Fruit fly (Drosophila melanogaster) whole organism, embryonic: ENCODE results near the gene CG31805.

Source experiments
- ATbp ChIP-seq: fragments of 200-800 bp; sonication (Bioruptor generic); optimal IDR thresholded peaks from 2 replicates; lab custom pipeline; 2017; ENCODE audit warnings: missing biosample characterization, mild to moderate bottlenecking, missing genetic modification characterization, missing genetic modification reagents
- CG10274 ChIP-seq: fragments of 200-800 bp; sonication (Bioruptor generic); optimal IDR thresholded peaks from 3 replicates; lab custom pipeline; 2017; ENCODE audit warnings: missing biosample characterization, mild to moderate bottlenecking, missing genetic modification characterization
- CG10543 ChIP-seq: fragments of 200-800 bp; sonication (Bioruptor generic); optimal IDR thresholded peaks from 3 replicates; lab custom pipeline; 2017; ENCODE audit warnings: missing biosample characterization, mild to moderate bottlenecking, missing genetic modification characterization, moderate library complexity
- CG10565 ChIP-seq: fragments of 200-800 bp; sonication (Bioruptor generic); optimal IDR thresholded peaks from 3 replicates; lab custom pipeline; 2016; ENCODE audit warnings: missing biosample characterization, mild to moderate bottlenecking, missing genetic modification characterization
- CG11560 ChIP-seq: fragments of 200-800 bp; sonication (Bioruptor generic); IDR thresholded peaks from 3 replicates; pipeline ENCODE4 v1.3.6; 2022; ENCODE audit warnings: missing biosample characterization, missing genetic modification characterization
- CG11723 ChIP-seq: fragments of 200-800 bp; sonication (Bioruptor generic); optimal IDR thresholded peaks from 2 replicates; lab custom pipeline; 2017; ENCODE audit warnings: missing biosample characterization, mild to moderate bottlenecking, missing genetic modification characterization
- CG15269 ChIP-seq: fragments of 200-800 bp; sonication (Bioruptor generic); optimal IDR thresholded peaks from 2 replicates; lab custom pipeline; 2018; ENCODE audit warnings: missing biosample characterization, mild to moderate bottlenecking, missing genetic modification characterization, moderate library complexity
- CG15601 ChIP-seq: fragments of 200-800 bp; sonication (Bioruptor generic); optimal IDR thresholded peaks from 3 replicates; lab custom pipeline; 2019; ENCODE audit warnings: missing biosample characterization, mild to moderate bottlenecking, missing genetic modification characterization, moderate library complexity
- CG17359 ChIP-seq: fragments of 200-800 bp; sonication (Bioruptor generic); optimal IDR thresholded peaks from 3 replicates; lab custom pipeline; 2018; ENCODE audit warnings: missing biosample characterization, mild to moderate bottlenecking, missing genetic modification characterization, moderate library complexity
- CG18262 ChIP-seq: fragments of 200-800 bp; optimal IDR thresholded peaks from 3 replicates; lab custom pipeline; 2019; ENCODE audit warnings: missing biosample characterization, mild to moderate bottlenecking, missing genetic modification characterization, moderate library complexity
- CG1832 ChIP-seq: fragments of 200-800 bp; sonication (Bioruptor generic); optimal IDR thresholded peaks from 2 replicates; lab custom pipeline; 2017; ENCODE audit warnings: missing biosample characterization, mild to moderate bottlenecking, missing genetic modification characterization, inconsistent platforms
- CG2889 ChIP-seq: fragments of 200-800 bp; sonication (Bioruptor generic); IDR thresholded peaks from 3 replicates; pipeline ENCODE4 v1.3.6; 2022; ENCODE audit warnings: missing biosample characterization, missing genetic modification characterization
- CG31441 ChIP-seq: fragments of 200-800 bp; sonication (Bioruptor generic); IDR thresholded peaks from 2 replicates; pipeline ENCODE4 v1.3.6; 2022; ENCODE audit warnings: missing biosample characterization, missing genetic modification characterization
- CG33213 ChIP-seq: fragments of 200-800 bp; sonication (Bioruptor generic); optimal IDR thresholded peaks from 3 replicates; lab custom pipeline; 2016; ENCODE audit warnings: missing biosample characterization, missing genetic modification characterization
- CG3847 ChIP-seq: fragments of 200-800 bp; sonication (Bioruptor generic); IDR thresholded peaks from 2 replicates; pipeline ENCODE4 v1.3.6; 2022; ENCODE audit warnings: missing biosample characterization, missing genetic modification characterization
- CG5180 ChIP-seq: fragments of 200-800 bp; sonication (Bioruptor generic); optimal IDR thresholded peaks from 3 replicates; lab custom pipeline; 2017; ENCODE audit warnings: missing biosample characterization, missing genetic modification characterization, mild to moderate bottlenecking, moderate library complexity, missing genetic modification reagents
- CG5245 ChIP-seq: fragments of 200-800 bp; sonication (Bioruptor generic); optimal IDR thresholded peaks from 3 replicates; lab custom pipeline; 2016; ENCODE audit warnings: missing biosample characterization, missing genetic modification characterization
- CG6854 ChIP-seq: fragments of 200-800 bp; sonication (Bioruptor generic); optimal IDR thresholded peaks from 3 replicates; lab custom pipeline; 2017; ENCODE audit warnings: missing biosample characterization, mild to moderate bottlenecking, missing genetic modification characterization
- CG7357 ChIP-seq: fragments of 200-800 bp; sonication (Bioruptor generic); IDR thresholded peaks from 3 replicates; pipeline ENCODE4 v1.3.6; 2022; ENCODE audit warnings: missing biosample characterization, missing genetic modification characterization
- CG7839 ChIP-seq: fragments of 200-800 bp; sonication (Bioruptor generic); optimal IDR thresholded peaks from 3 replicates; lab custom pipeline; 2018; ENCODE audit warnings: missing biosample characterization, mild to moderate bottlenecking, missing genetic modification characterization, moderate library complexity
- CG8281 ChIP-seq: fragments of 200-800 bp; sonication (Bioruptor generic); optimal IDR thresholded peaks from 2 replicates; lab custom pipeline; 2018; ENCODE audit warnings: missing biosample characterization, mild to moderate bottlenecking, missing genetic modification characterization, moderate library complexity
- CG8765 ChIP-seq: fragments of 200-800 bp; sonication (Bioruptor generic); IDR thresholded peaks from 2 replicates; pipeline ENCODE4 v1.3.6; 2022; ENCODE audit warnings: missing biosample characterization, missing genetic modification characterization
- ERR ChIP-seq: fragments of 200-800 bp; sonication (Bioruptor generic); optimal IDR thresholded peaks from 2 replicates; lab custom pipeline; 2016; ENCODE audit warnings: missing biosample characterization, missing genetic modification characterization
- Eip74EF ChIP-seq, 2 experiments: fragments of 200-800 bp in 1 of 2; fragments of >200 bp in 1 of 2; sonication (Bioruptor generic) in 1 of 2; optimal IDR thresholded peaks; 2 replicates each; lab custom pipeline; 2017 to 2019; ENCODE audit warnings: missing biosample characterization in 2 of 2, missing genetic modification characterization in 2 of 2, mild to moderate bottlenecking in 1 of 2, moderate library complexity in 1 of 2
- Fer3 ChIP-seq: fragments of 200-800 bp; sonication (Bioruptor generic); optimal IDR thresholded peaks from 2 replicates; lab custom pipeline; 2018; ENCODE audit warnings: missing biosample characterization, mild to moderate bottlenecking, missing genetic modification characterization, moderate library complexity
- GATAe ChIP-seq: fragments of 200-800 bp; sonication (Bioruptor generic); conservative IDR thresholded peaks from 2 replicates; pipeline ENCODE4 v1.3.6; 2022; ENCODE audit warnings: missing biosample characterization, missing genetic modification characterization
- HmgZ ChIP-seq: fragments of 200-800 bp; sonication (Bioruptor generic); optimal IDR thresholded peaks from 2 replicates; lab custom pipeline; 2018; ENCODE audit warnings: missing biosample characterization, mild to moderate bottlenecking, missing genetic modification characterization
- MTF-1 ChIP-seq: fragments of 200-800 bp; sonication (Bioruptor generic); optimal IDR thresholded peaks from 2 replicates; lab custom pipeline; 2018; ENCODE audit warnings: missing biosample characterization, mild to moderate bottlenecking, missing genetic modification characterization, borderline replicate concordance
- Neu2 ChIP-seq: fragments of 200-800 bp; sonication (Bioruptor generic); optimal IDR thresholded peaks from 3 replicates; lab custom pipeline; 2016; ENCODE audit warnings: missing biosample characterization, missing genetic modification characterization, borderline replicate concordance
- Nf-YA ChIP-seq: fragments of 200-800 bp; sonication (Bioruptor generic); IDR thresholded peaks from 2 replicates; pipeline ENCODE4 v1.3.6; 2022; ENCODE audit warnings: missing biosample characterization, missing genetic modification characterization
- Optix ChIP-seq: fragments of 200-800 bp; sonication (Bioruptor generic); IDR thresholded peaks from 3 replicates; pipeline ENCODE4 v1.3.6; 2022; ENCODE audit warnings: missing biosample characterization, missing genetic modification characterization
- Rfx ChIP-seq: fragments of 200-800 bp; sonication (Bioruptor generic); IDR thresholded peaks from 2 replicates; pipeline ENCODE4 v1.3.6; 2022; ENCODE audit warnings: missing biosample characterization, missing genetic modification characterization
- Rx ChIP-seq: fragments of 200-800 bp; sonication (Bioruptor generic); IDR thresholded peaks from 2 replicates; pipeline ENCODE4 v1.3.6; 2022; ENCODE audit warnings: missing biosample characterization, missing genetic modification characterization
- Scr ChIP-seq: fragments of 200-800 bp; sonication (Bioruptor generic); IDR thresholded peaks from 2 replicates; pipeline ENCODE4 v1.3.6; 2022; ENCODE audit warnings: missing biosample characterization, missing genetic modification characterization; ENCODE audit not compliant: partially characterized antibody
- Usf ChIP-seq: fragments of 200-800 bp; sonication (Bioruptor generic); optimal IDR thresholded peaks from 2 replicates; lab custom pipeline; 2017; ENCODE audit warnings: missing genotype, missing biosample characterization, missing genetic modification characterization
- ab ChIP-seq: fragments of 200-800 bp; sonication (Bioruptor generic); optimal IDR thresholded peaks from 2 replicates; lab custom pipeline; 2016; ENCODE audit warnings: missing biosample characterization, missing genetic modification characterization
- cato ChIP-seq: fragments of 200-800 bp; sonication (Bioruptor generic); optimal IDR thresholded peaks from 2 replicates; lab custom pipeline; 2016; ENCODE audit warnings: missing biosample characterization, missing genetic modification characterization, borderline replicate concordance
- crol ChIP-seq: fragments of 200-800 bp; sonication (Bioruptor generic); IDR thresholded peaks from 2 replicates; pipeline ENCODE4 v1.3.6; 2022; ENCODE audit warnings: missing biosample characterization, missing genetic modification characterization
- crp ChIP-seq, 2 experiments: fragments of 200-800 bp; sonication (Bioruptor generic); optimal IDR thresholded peaks; 2 replicates in 1 of 2; 3 replicates in 1 of 2; lab custom pipeline; 2017; ENCODE audit warnings: missing biosample characterization in 2 of 2, missing genetic modification characterization in 2 of 2, mild to moderate bottlenecking in 1 of 2, moderate library complexity in 1 of 2
- danr ChIP-seq: fragments of 200-800 bp; sonication (Bioruptor generic); IDR thresholded peaks from 2 replicates; pipeline ENCODE4 v1.3.6; 2022; ENCODE audit warnings: missing biosample characterization, missing genetic modification characterization
- fd96Cb ChIP-seq: fragments of 200-800 bp; sonication (Bioruptor generic); optimal IDR thresholded peaks from 2 replicates; lab custom pipeline; 2018; ENCODE audit warnings: missing biosample characterization, mild to moderate bottlenecking, missing genetic modification characterization, moderate library complexity
- fru ChIP-seq: fragments of >200 bp; optimal IDR thresholded peaks from 2 replicates; lab custom pipeline; 2017
- gsb-n ChIP-seq: fragments of 200-800 bp; sonication (Bioruptor generic); optimal IDR thresholded peaks from 3 replicates; lab custom pipeline; 2018; ENCODE audit warnings: missing biosample characterization, mild to moderate bottlenecking, missing genetic modification characterization
- onecut ChIP-seq: fragments of 200-800 bp; sonication (Bioruptor generic); IDR thresholded peaks from 2 replicates; pipeline ENCODE4 v1.3.6; 2022; ENCODE audit warnings: missing biosample characterization, missing genetic modification characterization
- pho ChIP-seq: fragments of 200-800 bp; sonication (Bioruptor generic); optimal IDR thresholded peaks from 2 replicates; lab custom pipeline; 2016; ENCODE audit warnings: missing biosample characterization, missing genetic modification characterization
- run ChIP-seq: fragments of 200-800 bp; sonication (Bioruptor generic); optimal IDR thresholded peaks from 3 replicates; lab custom pipeline; 2018; ENCODE audit warnings: missing biosample characterization, mild to moderate bottlenecking, missing genetic modification characterization
- scrt ChIP-seq: fragments of 200-800 bp; sonication (Bioruptor generic); optimal IDR thresholded peaks from 2 replicates; lab custom pipeline; 2018; ENCODE audit warnings: missing biosample characterization, mild to moderate bottlenecking, missing genetic modification characterization, moderate library complexity
- sd ChIP-seq: fragments of 200-800 bp; sonication (Bioruptor generic); optimal IDR thresholded peaks from 3 replicates; lab custom pipeline; 2018; ENCODE audit warnings: missing biosample characterization, mild to moderate bottlenecking, missing genetic modification characterization, moderate library complexity
- trem ChIP-seq: fragments of 200-800 bp; optimal IDR thresholded peaks from 3 replicates; lab custom pipeline; 2019; ENCODE audit warnings: missing biosample characterization, mild to moderate bottlenecking, missing genetic modification characterization, moderate library complexity
- tup ChIP-seq: fragments of 200-800 bp; sonication (Bioruptor generic); optimal IDR thresholded peaks from 2 replicates; lab custom pipeline; 2016; ENCODE audit warnings: missing biosample characterization, mild to moderate bottlenecking, missing genetic modification characterization, moderate library complexity
- unpg ChIP-seq: fragments of 200-800 bp; sonication (Bioruptor generic); optimal IDR thresholded peaks from 3 replicates; lab custom pipeline; 2018; ENCODE audit warnings: missing biosample characterization, mild to moderate bottlenecking, missing genetic modification characterization, moderate library complexity

CG31805 gene

dm6 chr2L:16859566-16859965 lies 40.7 kb downstream of the CG31805 start (continued):
- no peak for TF ChIP-seq Nf-YA (GFP tag; lab: Robert Waterston, UW)
- no peak for TF ChIP-seq Usf (GFP tag; lab: Kevin White, UChicago)
- no peak for TF ChIP-seq CG10543 (GFP tag; lab: Kevin White, UChicago)
- TF ChIP-seq CG15601 (tag; lab: Kevin White, UChicago) = peak; percentile 18
- no peak for TF ChIP-seq pho
- no peak for TF ChIP-seq GATAe (GFP tag; lab: Robert Waterston, UW)
- no peak for TF ChIP-seq ab (GFP tag; lab: Kevin White, UChicago)
- TF ChIP-seq cato (GFP tag; lab: Kevin White, UChicago) = no peak
- no peak for TF ChIP-seq Fer3
- no peak for TF ChIP-seq CG33213 (GFP tag; lab: Kevin White, UChicago)
- TF ChIP-seq CG1832 (GFP tag; lab: Kevin White, UChicago) = no peak
- TF ChIP-seq CG15269 (tag; lab: Kevin White, UChicago) = peak; percentile 9
- no peak for TF ChIP-seq Optix (GFP tag; lab: Robert Waterston, UW)
- TF ChIP-seq HmgZ (tag; lab: Kevin White, UChicago) = no peak
- no peak for TF ChIP-seq Neu2 (GFP tag; lab: Kevin White, UChicago)
- no peak for TF ChIP-seq CG5245 (GFP tag; lab: Kevin White, UChicago)
- 0 out of 2 replicates have a peak, but pooled peaks have one; percentile 41 for TF ChIP-seq Rfx (GFP tag; lab: Robert Waterston, UW)
- TF ChIP-seq CG10565 (GFP tag; lab: Kevin White, UChicago) = no peak
- TF ChIP-seq MTF-1 (GFP tag; lab: Kevin White, UChicago) = no peak
- no peak for TF ChIP-seq fd96Cb
- TF ChIP-seq crol (GFP tag; lab: Robert Waterston, UW) = no peak
- TF ChIP-seq CG31441 (GFP tag; lab: Robert Waterston, UW) = 0 out of 2 replicates have a peak, but pooled peaks have one; percentile 26
- peak; percentile 60; the same call in 2 of the 3 replicates for TF ChIP-seq CG2889
- no peak for TF ChIP-seq CG6854 (GFP tag; lab: Kevin White, UChicago)
- TF ChIP-seq CG8765 = no peak
- TF ChIP-seq ATbp (GFP tag; lab: Kevin White, UChicago) = no peak
- TF ChIP-seq gsb-n (tag; lab: Kevin White, UChicago) = peak; percentile 51
- TF ChIP-seq CG11560 (tag; lab: Robert Waterston, UW) = no peak
- TF ChIP-seq fru (lab: Kevin White, UChicago) = no peak
- no peak for TF ChIP-seq sd (tag; lab: Kevin White, UChicago)
- no peak for TF ChIP-seq scrt (GFP tag; lab: Kevin White, UChicago)
- no peak for TF ChIP-seq ERR (GFP tag; lab: Kevin White, UChicago)
- no peak for TF ChIP-seq onecut (GFP tag; lab: Robert Waterston, UW)
- no peak for TF ChIP-seq CG11723 (GFP tag; lab: Kevin White, UChicago)
- peak; percentile 20 for TF ChIP-seq trem
- TF ChIP-seq CG18262 (tag; lab: Kevin White, UChicago) = peak; percentile 22
- no peak for TF ChIP-seq danr (GFP tag; lab: Robert Waterston, UW)
- no peak for TF ChIP-seq CG7357 (GFP tag; lab: Robert Waterston, UW)
- TF ChIP-seq CG5180 = no peak
- TF ChIP-seq Scr (GFP tag; lab: Robert Waterston, UW) = no peak
- TF ChIP-seq run (tag; lab: Kevin White, UChicago) = no peak
- TF ChIP-seq CG17359 (tag; lab: Kevin White, UChicago) = no peak
- TF ChIP-seq crp (GFP tag; optimal IDR thresholded peaks at IDR 0.05; lab: Kevin White, UChicago) = no peak
- TF ChIP-seq CG8281 (tag; lab: Kevin White, UChicago) = no peak
- no peak for TF ChIP-seq CG10274 (GFP tag; lab: Kevin White, UChicago)
- TF ChIP-seq unpg (GFP tag; lab: Kevin White, UChicago) = peak; percentile 44
- peak; percentile 29 for TF ChIP-seq CG7839 (tag; lab: Kevin White, UChicago)
- no peak for TF ChIP-seq Rx
- TF ChIP-seq tup = no peak
- TF ChIP-seq Eip74EF (GFP tag; optimal IDR thresholded peaks at IDR 0.05; lab: Kevin White, UChicago) = peak in 1 of 2 experiments; percentile 33
- no peak for TF ChIP-seq CG3847 (GFP tag; lab: Robert Waterston, UW)
